Worm (Caenorhabditis elegans): ENCODE data around the gene flp-12.

Gene flp-12

ce11 chrX:4616832-4617231 is 24.7 kb upstream of the flp-12 start (continued):
- TF ChIP-seq pha-2 (tag; optimal IDR thresholded peaks at IDR 0.05): no peak
- peak; percentile 3 for TF ChIP-seq hlh-30 (tag; optimal IDR thresholded peaks at IDR 0.05; ENCODE audit: insufficient read depth)
- TF ChIP-seq lin-11 (tag; optimal IDR thresholded peaks at IDR 0.05): no peak
- peak; percentile 63 for TF ChIP-seq ceh-48 (tag; optimal IDR thresholded peaks at IDR 0.05)
- TF ChIP-seq ref-2 (tag; optimal IDR thresholded peaks at IDR 0.05): peak; percentile 49
- peak; percentile 83 for TF ChIP-seq ceh-31 (tag; optimal IDR thresholded peaks at IDR 0.05)
- no peak for TF ChIP-seq unc-3 (GFP tag; conservative IDR thresholded peaks at IDR 0.05)
- peak; percentile 9 for TF ChIP-seq unc-3 (tag; optimal IDR thresholded peaks at IDR 0.05)
- peak; percentile 38 for TF ChIP-seq eyg-1 (tag; optimal IDR thresholded peaks at IDR 0.05)
- peak; percentile 81 for TF ChIP-seq ceh-34 (tag; optimal IDR thresholded peaks at IDR 0.05)

ce11 chrX:4615034-4615433 is 22.9 kb upstream of the flp-12 start:
- TF ChIP-seq pax-1 (tag; optimal IDR thresholded peaks at IDR 0.05) (no peak), mec-3 (tag; optimal IDR thresholded peaks at IDR 0.05; ENCODE audit: borderline replicate concordance) (no peak), sox-2 (GFP tag; IDR thresholded peaks at IDR 0.05) (no peak), ceh-2 (tag; optimal IDR thresholded peaks at IDR 0.05) (no peak), gmeb-2 (tag; optimal IDR thresholded peaks at IDR 0.05) (no peak), zip-5 (tag; optimal IDR thresholded peaks at IDR 0.05) (no peak), madf-2 (tag; optimal IDR thresholded peaks at IDR 0.05) (no peak), ceh-19 (GFP tag; optimal IDR thresholded peaks at IDR 0.05) (no peak)

ce11 chrX:4609635-4610034 is 17.5 kb upstream of the flp-12 start:
- TF ChIP-seq ceh-30 (tag; optimal IDR thresholded peaks at IDR 0.05) (no peak), pha-4 (tag; optimal IDR thresholded peaks at IDR 0.05) (no peak), K09A11.1 (tag; optimal IDR thresholded peaks at IDR 0.05; ENCODE audit: insufficient read depth) (no peak), ceh-31 (tag; optimal IDR thresholded peaks at IDR 0.05) (no peak), tbx-7 (tag; optimal IDR thresholded peaks at IDR 0.05) (no peak), gmeb-2 (tag; optimal IDR thresholded peaks at IDR 0.05) (no peak), fax-1 (tag; optimal IDR thresholded peaks at IDR 0.05) (no peak), lin-11 (tag; optimal IDR thresholded peaks at IDR 0.05) (no peak), K02D7.2 (tag; optimal IDR thresholded peaks at IDR 0.05) (no peak), ets-4 (tag; optimal IDR thresholded peaks at IDR 0.05) (no peak), ama-1 (optimal IDR thresholded peaks at IDR 0.05) (no peak), odd-2 (tag; optimal IDR thresholded peaks at IDR 0.05) (no peak), ceh-2 (tag; optimal IDR thresholded peaks at IDR 0.05) (no peak), ceh-14 (tag; optimal IDR thresholded peaks at IDR 0.05) (no peak), tbx-2 (tag; optimal IDR thresholded peaks at IDR 0.05) (no peak), ceh-24 (tag; optimal IDR thresholded peaks at IDR 0.05) (no peak)

DNA sequence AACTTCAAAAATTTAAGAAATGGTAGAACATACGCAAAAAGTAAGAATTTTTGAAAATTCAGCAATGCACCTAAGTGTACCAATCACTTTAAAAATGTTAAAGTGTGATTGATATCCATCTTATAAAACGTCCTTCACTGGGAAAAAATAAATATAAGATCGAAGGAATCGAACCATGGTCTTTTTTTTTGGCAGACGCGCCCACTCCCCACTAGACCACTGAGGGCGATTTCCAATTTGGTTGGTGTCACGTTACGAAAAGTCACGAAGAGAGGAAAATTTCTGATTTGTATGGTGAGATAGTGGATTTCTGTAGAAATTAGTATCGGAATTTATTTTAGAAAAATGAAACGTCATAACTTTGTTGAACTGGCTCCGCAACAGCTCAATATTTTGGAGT is 15.2 kb upstream of the flp-12 start:
- TF ChIP-seq C08G9.2 (tag; optimal IDR thresholded peaks at IDR 0.05): no peak
- no peak for TF ChIP-seq madf-2 (tag; optimal IDR thresholded peaks at IDR 0.05)
- TF ChIP-seq hlh-30 (tag; optimal IDR thresholded peaks at IDR 0.05; ENCODE audit: insufficient read depth): no peak

ce11 chrX:4606389-4606880 is 14.3 kb upstream of the flp-12 start:
- TF ChIP-seq F13H6.1 (tag; optimal IDR thresholded peaks at IDR 0.05): peak; percentile 39
- peak; percentile 73 for TF ChIP-seq gmeb-2 (tag; optimal IDR thresholded peaks at IDR 0.05)
- TF ChIP-seq ceh-45 (GFP tag; IDR thresholded peaks at IDR 0.05): 0 out of 2 replicates have a peak, but pooled peaks have one; percentile 41
- peak; percentile 56 for TF ChIP-seq ceh-34 (tag; optimal IDR thresholded peaks at IDR 0.05)
- TF ChIP-seq pha-2 (tag; optimal IDR thresholded peaks at IDR 0.05): peak; percentile 72
- TF ChIP-seq ceh-18 (tag; optimal IDR thresholded peaks at IDR 0.05): peak; percentile 86
- peak; percentile 21 for TF ChIP-seq ceh-14 (tag; optimal IDR thresholded peaks at IDR 0.05)
- TF ChIP-seq sox-2 (GFP tag; IDR thresholded peaks at IDR 0.05): peak; percentile 14; the same call in 1 of the 2 replicates
- peak; percentile 87 for TF ChIP-seq T23F11.4 (GFP tag; optimal IDR thresholded peaks at IDR 0.05)
- TF ChIP-seq ceh-6 (GFP tag; optimal IDR thresholded peaks at IDR 0.05): peak; percentile 80
- TF ChIP-seq pat-9 (tag; optimal IDR thresholded peaks at IDR 0.05): peak; percentile 86
- peak; percentile 73 for TF ChIP-seq sox-4 (tag; optimal IDR thresholded peaks at IDR 0.05)
- TF ChIP-seq tbx-2 (tag; optimal IDR thresholded peaks at IDR 0.05): peak; percentile 53
- TF ChIP-seq hlh-30 (tag; optimal IDR thresholded peaks at IDR 0.05; ENCODE audit: insufficient read depth): peak; percentile 8
- peak; percentile 41 for TF ChIP-seq unc-55 (GFP tag; optimal IDR thresholded peaks at IDR 0.05)
- TF ChIP-seq ref-2 (tag; optimal IDR thresholded peaks at IDR 0.05): peak; percentile 54
- peak; percentile 9 for TF ChIP-seq hlh-13 (GFP tag; optimal IDR thresholded peaks at IDR 0.05)
- TF ChIP-seq ceh-19 (GFP tag; optimal IDR thresholded peaks at IDR 0.05): peak; percentile 85
- peak; percentile 57 for TF ChIP-seq ztf-16 (tag; optimal IDR thresholded peaks at IDR 0.05)
- peak; percentile 72 for TF ChIP-seq unc-42 (tag; optimal IDR thresholded peaks at IDR 0.05)
- peak; percentile 63 for TF ChIP-seq C38D4.7 (GFP tag; optimal IDR thresholded peaks at IDR 0.05)
- peak; percentile 56 for TF ChIP-seq rnt-1 (tag; optimal IDR thresholded peaks at IDR 0.05)
- TF ChIP-seq ceh-24 (tag; optimal IDR thresholded peaks at IDR 0.05): peak; percentile 37

Data from whole organism, late embryonic.